Fruit fly (Drosophila melanogaster): ENCODE data around the gene Prosbeta4R1.

Gene Prosbeta4R1

DNA sequence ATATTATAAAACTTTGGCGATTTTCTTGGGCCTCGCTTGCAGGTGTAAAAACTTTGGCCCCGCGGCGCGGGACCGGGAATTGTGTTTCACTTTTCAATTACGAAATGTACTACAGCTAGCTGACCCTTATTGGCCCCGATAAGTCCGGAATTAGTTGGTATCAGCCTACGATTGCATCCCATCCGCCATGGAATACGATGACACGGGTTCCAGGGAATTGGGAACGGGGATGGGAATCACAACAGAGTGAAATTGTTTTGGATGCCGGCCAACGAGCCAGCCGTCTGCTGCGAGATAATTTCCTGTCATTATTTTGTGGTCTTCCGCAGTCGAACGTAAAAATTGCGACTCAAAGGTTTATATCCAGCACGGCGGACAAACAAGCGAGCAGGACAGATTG, 24.1 kb upstream of the Prosbeta4R1 start:
- no peak for TF ChIP-seq CG11902 (GFP tag; optimal IDR thresholded peaks at IDR 0.05)
- TF ChIP-seq svp (GFP tag): no peak
- TF ChIP-seq CG9139 (GFP tag; optimal IDR thresholded peaks at IDR 0.05): no peak
- TF ChIP-seq CG11294 (GFP tag; IDR thresholded peaks at IDR 0.05): no peak
- TF ChIP-seq CG6163 (GFP tag; IDR thresholded peaks at IDR 0.05): no peak
- no peak for TF ChIP-seq CG1621 (tag; optimal IDR thresholded peaks at IDR 0.05)
- TF ChIP-seq CG3919 (GFP tag; optimal IDR thresholded peaks at IDR 0.05): no peak
- no peak for TF ChIP-seq eg (GFP tag; IDR thresholded peaks at IDR 0.05)
- TF ChIP-seq cyc (GFP tag; optimal IDR thresholded peaks at IDR 0.05): no peak
- no peak for TF ChIP-seq fd59A (GFP tag; optimal IDR thresholded peaks at IDR 0.05)
- TF ChIP-seq Lpt (GFP tag; optimal IDR thresholded peaks at IDR 0.05): no peak
- TF ChIP-seq CG16779 (tag; optimal IDR thresholded peaks at IDR 0.05): no peak
- TF ChIP-seq vri (GFP tag; optimal IDR thresholded peaks at IDR 0.05): no peak
- no peak for TF ChIP-seq Gug (GFP tag; IDR thresholded peaks at IDR 0.05)
- no peak for TF ChIP-seq Met (GFP tag; optimal IDR thresholded peaks at IDR 0.05)
- TF ChIP-seq topi (GFP tag; optimal IDR thresholded peaks at IDR 0.05): no peak
- TF ChIP-seq lz (GFP tag; optimal IDR thresholded peaks at IDR 0.05): no peak
- no peak for TF ChIP-seq Hr38 (GFP tag; optimal IDR thresholded peaks at IDR 0.05)

DNA sequence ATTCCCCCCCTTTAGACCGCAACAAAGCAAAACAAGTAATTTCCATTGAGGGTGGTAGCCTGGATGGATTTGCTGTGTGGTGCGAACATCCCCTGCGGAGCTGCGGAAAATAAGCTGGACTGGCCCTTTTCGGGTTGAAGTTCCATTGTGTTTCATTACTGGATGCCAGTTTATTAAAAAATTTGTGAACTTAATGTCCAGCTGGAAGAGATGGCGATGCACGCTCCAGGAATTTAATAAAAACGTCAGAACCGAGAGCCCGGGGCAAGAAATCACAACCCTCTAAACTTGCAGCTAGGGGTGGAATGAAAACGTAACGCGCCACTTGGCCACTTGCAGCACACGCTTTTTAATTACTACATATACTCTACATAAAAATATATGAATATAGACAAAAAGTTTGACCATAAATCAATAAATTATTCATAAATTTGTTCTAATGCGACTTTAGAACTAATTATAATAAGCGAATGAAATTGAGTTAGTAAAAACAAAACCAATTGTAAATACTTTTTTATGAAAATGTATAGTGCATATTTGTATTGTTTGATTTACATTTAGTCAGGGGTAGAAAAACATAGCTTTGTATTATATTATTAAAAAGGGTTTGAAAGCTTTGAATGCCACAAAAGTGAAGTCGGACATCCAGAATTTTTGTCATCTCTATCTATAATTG, 16.4 kb upstream of the Prosbeta4R1 start:
- TF ChIP-seq Eip75B (GFP tag; optimal IDR thresholded peaks at IDR 0.05) (no peak), acj6 (GFP tag; optimal IDR thresholded peaks at IDR 0.05) (no peak)

DNA sequence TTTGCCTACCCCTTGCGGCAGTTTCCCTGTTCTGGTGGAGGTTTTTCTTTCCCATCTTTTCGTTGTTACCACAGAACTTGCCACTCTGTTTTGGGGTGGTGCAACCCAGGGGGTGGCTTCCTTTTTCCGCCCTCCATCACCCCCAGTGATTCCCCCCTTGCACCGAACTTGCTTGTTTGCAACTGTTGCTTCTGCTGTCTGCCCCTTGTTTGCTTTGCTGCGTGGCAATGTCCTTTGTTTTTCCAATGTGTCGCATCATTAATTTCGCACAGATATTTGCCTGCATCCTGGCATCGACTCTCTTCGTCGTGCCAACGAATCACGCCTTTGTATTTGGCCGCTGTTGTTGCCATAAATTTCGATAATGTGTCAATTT, 15.9 kb upstream of the Prosbeta4R1 start:
- TF ChIP-seq CG31627 (GFP tag; optimal IDR thresholded peaks at IDR 0.05): no peak
- TF ChIP-seq fd85E (GFP tag; optimal IDR thresholded peaks at IDR 0.05): no peak
- TF ChIP-seq CG11902 (GFP tag; optimal IDR thresholded peaks at IDR 0.05): no peak
- no peak for TF ChIP-seq pdm3 (GFP tag; optimal IDR thresholded peaks at IDR 0.05)
- TF ChIP-seq CG32006 (GFP tag; optimal IDR thresholded peaks at IDR 0.05): no peak
- TF ChIP-seq ss (GFP tag; optimal IDR thresholded peaks at IDR 0.05): no peak
- no peak for TF ChIP-seq CG3919 (GFP tag; optimal IDR thresholded peaks at IDR 0.05)

DNA sequence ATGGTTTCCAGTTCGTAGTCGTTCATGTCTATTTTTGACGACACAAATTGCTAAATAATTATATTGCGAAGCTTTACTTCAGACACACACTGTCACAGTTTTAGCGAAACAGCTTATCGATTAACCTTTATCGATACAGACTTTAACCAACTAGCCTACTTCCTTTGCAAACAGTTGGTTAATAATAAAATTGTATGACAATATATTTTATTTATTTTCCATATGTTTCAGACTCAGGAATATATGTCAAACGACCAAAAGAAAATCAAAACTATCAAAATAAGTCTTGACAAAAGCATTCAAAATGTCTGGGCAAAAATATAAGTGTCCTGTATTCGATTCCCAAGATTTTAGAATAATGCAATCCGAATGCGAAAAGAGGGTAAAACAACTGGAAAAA, 5.2 kb upstream of the Prosbeta4R1 start, which contains the start of the genes CG9962 and CG43851:
Gene CG9962, minus strand, starts transcription at position 101 of the 400 bp plus-strand sequence.
Gene CG43851, plus strand, starts transcription at position 267 of the 400 bp plus-strand sequence.
- no peak for TF ChIP-seq CG1621 (tag; optimal IDR thresholded peaks at IDR 0.05)
- no peak for TF ChIP-seq cyc (GFP tag; optimal IDR thresholded peaks at IDR 0.05)
- no peak for TF ChIP-seq CG8632 (GFP tag; optimal IDR thresholded peaks at IDR 0.05)
- no peak for TF ChIP-seq CG6792 (GFP tag; optimal IDR thresholded peaks at IDR 0.05)
- no peak for TF ChIP-seq CG8119 (GFP tag; IDR thresholded peaks at IDR 0.05)
- TF ChIP-seq Sox14 (GFP tag; optimal IDR thresholded peaks at IDR 0.05): no peak

DNA sequence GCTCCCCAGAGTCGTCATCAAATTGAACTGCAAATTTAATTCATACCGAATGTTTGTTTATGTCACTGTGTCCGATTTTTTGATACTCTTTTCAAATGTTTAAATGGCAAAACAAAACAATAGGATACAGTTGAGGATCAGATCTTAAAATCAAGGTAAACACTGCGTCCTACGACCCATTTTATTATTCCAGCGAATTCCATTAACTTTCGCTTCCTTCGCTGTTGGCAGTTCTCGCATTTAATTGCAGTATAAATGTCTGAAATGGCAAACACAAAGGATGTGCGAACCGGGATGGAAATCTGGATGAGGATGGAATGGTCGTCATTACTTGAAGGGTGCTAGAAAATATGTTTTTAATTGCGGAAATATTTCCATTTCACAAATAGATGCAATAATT, 532 bp upstream of the Prosbeta4R1 start, which contains the start of gene CG33125:
Gene CG33125, minus strand, starts transcription at position 101 of the 400 bp plus-strand sequence.
- no peak for TF ChIP-seq CG31627 (GFP tag; optimal IDR thresholded peaks at IDR 0.05)
- no peak for TF ChIP-seq CG3032 (tag; optimal IDR thresholded peaks at IDR 0.05)
- TF ChIP-seq fd85E (GFP tag; optimal IDR thresholded peaks at IDR 0.05): no peak
- no peak for TF ChIP-seq Met (GFP tag; optimal IDR thresholded peaks at IDR 0.05)
- TF ChIP-seq Ets21C (GFP tag; optimal IDR thresholded peaks at IDR 0.05): no peak
- TF ChIP-seq CG3919 (GFP tag; optimal IDR thresholded peaks at IDR 0.05): no peak

DNA sequence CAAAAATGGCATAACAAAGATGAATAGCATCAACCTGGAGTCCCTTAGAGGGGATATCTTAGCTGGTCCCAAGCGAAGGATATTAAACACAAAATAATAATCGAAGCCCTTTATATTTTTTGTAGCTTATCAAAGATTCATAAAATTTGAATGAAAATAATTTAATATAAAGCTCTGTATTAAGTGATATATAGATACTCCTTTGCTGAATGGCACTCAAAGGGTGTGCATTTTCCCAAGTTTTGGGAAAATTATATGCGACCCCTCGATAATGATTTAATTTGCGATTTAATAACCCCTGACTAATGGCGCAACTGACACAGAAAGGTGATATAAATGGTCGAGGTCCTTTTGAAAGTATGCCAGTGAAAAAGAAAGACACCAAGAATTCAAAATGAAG, 903 bp downstream of the Prosbeta4R1 start, which contains the start of gene Or23a:
Gene Or23a, plus strand, starts transcription at position 301 of the 400 bp plus-strand sequence.
- TF ChIP-seq CG3919 (GFP tag; optimal IDR thresholded peaks at IDR 0.05) (no peak), salr (GFP tag; optimal IDR thresholded peaks at IDR 0.05) (no peak), cyc (GFP tag; optimal IDR thresholded peaks at IDR 0.05) (no peak), CG3032 (tag; optimal IDR thresholded peaks at IDR 0.05) (no peak), spab (GFP tag; optimal IDR thresholded peaks at IDR 0.05) (no peak), Blimp-1 (GFP tag; optimal IDR thresholded peaks at IDR 0.05) (no peak), CG10631 (GFP tag; optimal IDR thresholded peaks at IDR 0.05) (no peak), Lpt (GFP tag; optimal IDR thresholded peaks at IDR 0.05) (no peak), lz (GFP tag; optimal IDR thresholded peaks at IDR 0.05) (no peak)

Measured in whole organism, prepupa.